Worm (Caenorhabditis elegans) whole organism, L1 larva: ENCODE data around the gene nhr-76.

Experiments
- C16A3.4 ChIP-seq: fragments of 150-350 bp; optimal IDR thresholded peaks from 2 replicates; lab custom pipeline; 2014; ENCODE audit warnings: missing biosample characterization, missing genetic modification characterization
- C34B4.2 ChIP-seq: sonication (generic microtip); optimal IDR thresholded peaks from 2 replicates; lab custom pipeline; 2017; ENCODE audit warnings: mild to moderate bottlenecking, missing genetic modification characterization, missing compliant biosample characterization
- Y116A8C.19 ChIP-seq: sonication (generic microtip); optimal IDR thresholded peaks from 2 replicates; lab custom pipeline; 2016; ENCODE audit warnings: missing compliant biosample characterization, missing genetic modification characterization, borderline replicate concordance
- aly-2 ChIP-seq: fragments of 150-350 bp; optimal IDR thresholded peaks from 2 replicates; lab custom pipeline; 2014; ENCODE audit warnings: missing biosample characterization, missing genetic modification characterization
- blmp-1 ChIP-seq: fragments of 150-350 bp; optimal IDR thresholded peaks from 2 replicates; lab custom pipeline; 2014; ENCODE audit warnings: missing biosample characterization, missing genetic modification characterization
- ceh-8 ChIP-seq: fragments of 200-800 bp; sonication (Bioruptor generic); optimal IDR thresholded peaks from 2 replicates; lab custom pipeline; 2018; ENCODE audit warnings: mild to moderate bottlenecking, missing genetic modification characterization, moderate library complexity, missing compliant biosample characterization
- ceh-82 ChIP-seq, 3 experiments: fragments of 150-350 bp in 1 of 3; sonication (generic microtip) in 2 of 3; optimal IDR thresholded peaks; 2 replicates each; lab custom pipeline; 2014 to 2017; ENCODE audit warnings: missing biosample characterization in 3 of 3, missing genetic modification characterization in 3 of 3
- dpl-1 ChIP-seq, 3 experiments: fragments of 150-350 bp in 2 of 3; sonication (generic microtip) in 1 of 3; optimal IDR thresholded peaks; 2 replicates each; lab custom pipeline; 2014 to 2017; ENCODE audit warnings: missing biosample characterization in 3 of 3, missing genetic modification characterization in 3 of 3, missing genetic modification reagents in 3 of 3
- efl-1 ChIP-seq, 4 experiments: fragments of 150-350 bp; optimal IDR thresholded peaks in 3 of 4; peaks in 1 of 4; 1 replicate in 1 of 4; 2 replicates in 3 of 4; lab custom pipeline; 2014; ENCODE audit warnings: missing biosample characterization in 2 of 4, missing genetic modification characterization in 2 of 4, missing genetic modification reagents in 2 of 4
- efl-3 ChIP-seq: fragments of 200-800 bp; sonication (Bioruptor generic); optimal IDR thresholded peaks from 2 replicates; lab custom pipeline; 2018; ENCODE audit warnings: mild to moderate bottlenecking, missing genetic modification characterization, missing compliant biosample characterization
- egl-27 ChIP-seq, 2 experiments: fragments of 150-350 bp in 1 of 2; sonication (generic microtip); optimal IDR thresholded peaks; 3 replicates each; lab custom pipeline; 2017 to 2018; ENCODE audit warnings: missing biosample characterization in 2 of 2, missing genetic modification characterization in 2 of 2, missing genetic modification reagents in 2 of 2
- elt-3 ChIP-seq, 6 experiments: fragments of 150-350 bp in 1 of 6; sonication (generic microtip); optimal IDR thresholded peaks; 2 replicates each; lab custom pipeline; 2017 to 2018; ENCODE audit warnings: missing biosample characterization in 6 of 6, missing genetic modification characterization in 6 of 6, inconsistent platforms in 1 of 6
- ets-5 ChIP-seq: fragments of 200-800 bp; sonication (Bioruptor generic); IDR thresholded peaks from 2 replicates; pipeline ENCODE4 v1.3.6; 2022; ENCODE audit warnings: missing genetic modification characterization, missing compliant biosample characterization
- fkh-8 ChIP-seq: sonication (generic microtip); optimal IDR thresholded peaks from 2 replicates; lab custom pipeline; 2016; ENCODE audit warnings: mild to moderate bottlenecking, missing genetic modification characterization, missing compliant biosample characterization
- fos-1 ChIP-seq: fragments of 150-350 bp; optimal IDR thresholded peaks from 2 replicates; lab custom pipeline; 2014; ENCODE audit warnings: missing biosample characterization, missing genetic modification characterization
- grh-1 ChIP-seq: fragments of 200-800 bp; sonication (Bioruptor generic); IDR thresholded peaks from 2 replicates; pipeline ENCODE4 v1.3.6; 2022; ENCODE audit warnings: missing genetic modification reagents, missing genetic modification characterization, missing compliant biosample characterization
- hlh-4 ChIP-seq: sonication (generic microtip); optimal IDR thresholded peaks from 2 replicates; lab custom pipeline; 2016; ENCODE audit warnings: mild to moderate bottlenecking, missing genetic modification characterization, missing compliant biosample characterization
- irx-1 ChIP-seq: sonication (generic microtip); optimal IDR thresholded peaks from 2 replicates; lab custom pipeline; 2016; ENCODE audit warnings: missing genetic modification characterization, missing compliant biosample characterization
- jun-1 ChIP-seq: fragments of 150-350 bp; optimal IDR thresholded peaks from 2 replicates; lab custom pipeline; 2014; ENCODE audit warnings: missing biosample characterization, missing genetic modification reagents, missing genetic modification characterization
- lin-14 ChIP-seq: fragments of 200-800 bp; sonication (Bioruptor generic); optimal IDR thresholded peaks from 2 replicates; lab custom pipeline; 2018; ENCODE audit warnings: mild to moderate bottlenecking, missing genetic modification characterization, moderate library complexity, missing compliant biosample characterization
- lin-15B ChIP-seq: fragments of 150-350 bp; sonication (generic microtip); optimal IDR thresholded peaks from 3 replicates; lab custom pipeline; 2014; ENCODE audit warnings: missing biosample characterization, missing genetic modification characterization
- lsy-2 ChIP-seq, 2 experiments: fragments of 150-350 bp; optimal IDR thresholded peaks; 2 replicates each; lab custom pipeline; 2014; ENCODE audit warnings: missing biosample characterization in 2 of 2, missing genetic modification characterization in 2 of 2
- mab-9 ChIP-seq: fragments of 200-800 bp; sonication (Bioruptor generic); IDR thresholded peaks from 2 replicates; pipeline ENCODE4 v1.3.6; 2022; ENCODE audit warnings: missing genetic modification reagents, missing genetic modification characterization, missing compliant biosample characterization
- mdl-1 ChIP-seq, 2 experiments: fragments of 150-350 bp; optimal IDR thresholded peaks; 2 replicates each; lab custom pipeline; 2014 to 2017; ENCODE audit warnings: missing biosample characterization in 2 of 2, missing genetic modification characterization in 2 of 2, inconsistent platforms in 1 of 2
- nhr-19 ChIP-seq: fragments of 200-800 bp; sonication (Bioruptor generic); conservative IDR thresholded peaks from 2 replicates; pipeline ENCODE4 v1.3.6; 2022; ENCODE audit warnings: missing genetic modification characterization, missing compliant biosample characterization
- nhr-28 ChIP-seq: fragments of 150-350 bp; optimal IDR thresholded peaks from 2 replicates; lab custom pipeline; 2014; ENCODE audit warnings: missing biosample characterization, missing genetic modification characterization
- nhr-71 ChIP-seq: sonication (generic microtip); optimal IDR thresholded peaks from 2 replicates; lab custom pipeline; 2016; ENCODE audit warnings: mild to moderate bottlenecking, missing genetic modification characterization, moderate library complexity, missing compliant biosample characterization
- nhr-76 ChIP-seq: sonication (generic microtip); optimal IDR thresholded peaks from 2 replicates; lab custom pipeline; 2017; ENCODE audit warnings: missing biosample characterization, missing genetic modification characterization
- nhr-85 ChIP-seq: sonication (generic microtip); peaks from one replicate; lab custom pipeline; 2016; ENCODE audit warnings: missing genetic modification characterization, inconsistent platforms, missing compliant biosample characterization
- pax-3 ChIP-seq: fragments of 200-800 bp; sonication (Bioruptor generic); optimal IDR thresholded peaks from 2 replicates; lab custom pipeline; 2018; ENCODE audit warnings: mild to moderate bottlenecking, missing genetic modification characterization, moderate library complexity, missing compliant biosample characterization
- pqm-1 ChIP-seq: sonication (generic microtip); optimal IDR thresholded peaks from 3 replicates; lab custom pipeline; 2017; ENCODE audit warnings: missing biosample characterization, missing genetic modification characterization
- snpc-4 ChIP-seq: fragments of 150-350 bp; optimal IDR thresholded peaks from 2 replicates; lab custom pipeline; 2014; ENCODE audit warnings: missing biosample characterization, missing genetic modification characterization
- tlp-1 ChIP-seq: fragments of 150-350 bp; optimal IDR thresholded peaks from 2 replicates; lab custom pipeline; 2014; ENCODE audit warnings: missing biosample characterization, missing genetic modification characterization
- unc-98 ChIP-seq: fragments of 200-800 bp; sonication (Bioruptor generic); IDR thresholded peaks from 2 replicates; pipeline ENCODE4 v1.3.6; 2022; ENCODE audit warnings: missing genetic modification characterization, missing compliant biosample characterization
- zag-1 ChIP-seq: fragments of 150-350 bp; optimal IDR thresholded peaks from 2 replicates; lab custom pipeline; 2014; ENCODE audit warnings: missing biosample characterization, missing genetic modification characterization

The nhr-76 gene

DNA sequence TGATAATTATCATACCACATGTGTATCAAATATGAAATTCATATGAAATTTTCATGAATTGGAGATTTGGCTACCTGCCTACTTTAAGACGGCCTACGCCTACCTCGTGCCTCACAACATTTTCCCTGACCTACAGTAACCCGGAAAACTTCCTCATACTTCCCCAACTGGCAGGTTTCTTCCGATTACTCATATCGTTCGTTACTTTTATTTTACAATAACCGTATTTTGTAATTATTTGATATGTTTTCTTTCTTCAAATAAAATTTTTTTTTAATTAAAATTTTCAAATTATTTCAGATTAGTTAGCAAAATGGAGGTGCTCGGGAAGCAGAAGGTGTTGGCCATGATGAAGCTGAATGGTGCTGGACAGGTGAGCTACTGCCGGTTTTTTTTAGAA, at the start of gene nhr-76:
TSS of gene nhr-76 (plus strand) at position 301 of the 400 bp plus-strand sequence.
- no peak for TF ChIP-seq efl-1 (optimal IDR thresholded peaks at IDR 0.05; lab: Kevin White, UChicago)
- no peak for TF ChIP-seq efl-1 (GFP tag; optimal IDR thresholded peaks at IDR 0.05 in 1 of 2; lab: Kevin White, UChicago)
- no peak for TF ChIP-seq lin-15B (tag; lab: Kevin White, UChicago)
- no peak for TF ChIP-seq pqm-1
- no peak for TF ChIP-seq aly-2 (tag; lab: Kevin White, UChicago)
- TF ChIP-seq unc-98 (GFP tag; lab: Robert Waterston, UW), result no peak
- TF ChIP-seq egl-27 (tag; optimal IDR thresholded peaks at IDR 0.05; lab: Kevin White, UChicago), result no peak
- TF ChIP-seq nhr-19, result no peak
- no peak for TF ChIP-seq ceh-8 (GFP tag; lab: Kevin White, UChicago)
- no peak for TF ChIP-seq lsy-2 (tag; optimal IDR thresholded peaks at IDR 0.05; lab: Kevin White, UChicago)
- no peak for TF ChIP-seq snpc-4
- no peak for TF ChIP-seq ceh-82 (tag; optimal IDR thresholded peaks at IDR 0.05; lab: Kevin White, UChicago)
- no peak for TF ChIP-seq elt-3 (tag; optimal IDR thresholded peaks at IDR 0.05; lab: Kevin White, UChicago)
- TF ChIP-seq nhr-71 (tag; lab: Kevin White, UChicago), result no peak
- TF ChIP-seq irx-1 (tag; lab: Kevin White, UChicago), result no peak
- no peak for TF ChIP-seq jun-1 (tag; lab: Kevin White, UChicago)
- no peak for TF ChIP-seq lin-14
- TF ChIP-seq mdl-1 (tag; optimal IDR thresholded peaks at IDR 0.05; lab: Kevin White, UChicago), result no peak

DNA sequence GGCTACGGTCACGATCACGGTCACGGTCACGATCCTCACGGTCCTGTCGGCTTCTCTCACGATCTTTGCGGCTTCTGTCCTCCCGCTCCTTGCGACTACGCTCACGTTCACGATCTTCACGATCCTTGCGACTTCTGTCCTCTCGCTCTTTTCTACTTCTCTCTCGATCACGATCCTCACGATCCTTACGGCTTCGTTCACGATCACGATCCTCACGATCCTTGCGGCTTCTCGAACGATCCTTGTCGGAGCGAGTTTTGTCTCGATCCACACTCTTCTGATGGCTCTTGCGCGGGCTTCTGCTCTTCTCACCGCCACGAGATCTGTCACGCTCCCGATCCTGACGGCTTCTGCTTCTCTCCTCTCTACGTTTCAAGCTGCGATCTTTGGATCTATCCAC, 46.8 kb upstream of the nhr-76 start:
- TF ChIP-seq fos-1 (tag; lab: Kevin White, UChicago) (no peak), blmp-1 (tag; lab: Kevin White, UChicago) (no peak), mab-9 (GFP tag; lab: Robert Waterston, UW) (no peak), nhr-76 (tag; lab: Kevin White, UChicago) (no peak), hlh-4 (tag; lab: Kevin White, UChicago) (no peak), pax-3 (tag; lab: Kevin White, UChicago) (no peak), efl-3 (GFP tag; lab: Kevin White, UChicago) (no peak), elt-3 (tag; optimal IDR thresholded peaks at IDR 0.05; lab: Kevin White, UChicago) (no peak), C16A3.4 (no peak), zag-1 (tag; lab: Kevin White, UChicago) (no peak), nhr-85 (no peak), grh-1 (GFP tag; lab: Robert Waterston, UW) (no peak)

DNA sequence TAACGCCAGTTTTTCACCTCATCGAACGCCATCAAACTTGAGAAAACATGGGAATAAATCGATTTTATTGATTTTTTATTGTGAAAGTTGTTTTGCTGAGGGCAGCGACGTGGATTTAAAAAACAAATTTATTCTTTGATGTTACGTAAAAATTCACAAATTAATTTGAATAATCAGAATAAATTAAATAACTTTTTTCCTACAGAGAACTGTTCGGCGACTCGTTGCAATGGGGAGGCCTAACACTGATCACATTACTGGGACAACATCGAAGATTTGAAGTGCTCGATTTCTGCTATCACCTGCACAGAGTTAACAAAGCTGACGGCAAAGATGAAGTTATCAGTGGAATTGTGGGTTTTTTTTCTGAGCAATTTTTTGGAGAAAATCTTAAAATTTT, 45.2 kb upstream of the nhr-76 start, which contains the start of gene F56A11.6:
TSS of gene F56A11.6 (minus strand) at position 101 of the 400 bp plus-strand sequence.
- no peak for TF ChIP-seq efl-1 (optimal IDR thresholded peaks at IDR 0.05; lab: Kevin White, UChicago)
- TF ChIP-seq efl-1 (GFP tag; optimal IDR thresholded peaks at IDR 0.05 in 1 of 2; lab: Kevin White, UChicago), result peak in 1 of 2 experiments; percentile 3
- TF ChIP-seq lin-15B (tag; lab: Kevin White, UChicago), result no peak

DNA sequence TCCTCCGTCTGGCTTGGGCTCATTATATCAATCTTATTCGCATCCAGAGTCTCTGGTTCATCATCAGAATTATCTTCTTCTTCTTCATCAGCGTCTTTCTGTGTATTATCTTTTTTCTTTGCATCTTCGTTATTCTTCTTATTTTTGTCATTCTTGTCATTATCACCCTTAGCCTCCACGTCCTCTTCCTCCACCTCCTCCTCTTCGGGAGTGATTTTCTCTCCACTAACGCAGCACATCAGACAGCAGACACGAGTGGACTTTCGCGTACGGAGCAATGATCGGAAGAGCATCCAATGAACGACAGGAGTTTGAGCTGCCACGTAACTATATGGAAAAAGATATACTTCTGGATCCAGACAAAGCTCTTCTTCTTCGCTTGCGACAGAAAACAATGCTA, 43.3 kb upstream of the nhr-76 start:
- TF ChIP-seq efl-1 (optimal IDR thresholded peaks at IDR 0.05; lab: Kevin White, UChicago) (no peak), efl-1 (GFP tag; optimal IDR thresholded peaks at IDR 0.05 in 1 of 2; lab: Kevin White, UChicago) (peak in 1 of 2 experiments; percentile 56), fkh-8 (tag; lab: Kevin White, UChicago) (no peak)

DNA sequence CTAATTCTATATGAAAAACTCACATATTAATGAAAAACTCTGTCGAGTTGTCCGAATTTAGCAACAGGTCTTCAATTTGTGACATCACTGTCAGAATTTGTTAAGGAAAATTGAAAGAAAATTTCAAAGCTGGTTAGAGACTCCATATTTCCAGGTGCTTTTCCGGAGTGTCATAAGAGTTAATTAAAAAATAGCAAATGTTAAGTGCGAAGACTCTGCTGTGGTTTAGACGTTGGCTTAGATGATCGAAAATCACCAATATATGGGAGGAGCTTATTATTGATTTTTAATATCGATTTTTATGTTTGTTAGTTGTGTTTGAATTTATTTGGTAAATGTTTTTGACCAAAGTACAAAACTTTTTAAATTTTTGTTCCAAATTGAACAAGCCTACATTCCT, 39.6 kb upstream of the nhr-76 start, which contains the start of gene C18H7.12:
TSS of gene C18H7.12 (minus strand) at position 101 of the 400 bp plus-strand sequence.
- TF ChIP-seq blmp-1 (tag; lab: Kevin White, UChicago), result no peak
- no peak for TF ChIP-seq unc-98 (GFP tag; lab: Robert Waterston, UW)
- no peak for TF ChIP-seq mab-9 (GFP tag; lab: Robert Waterston, UW)
- no peak for TF ChIP-seq C34B4.2 (tag; lab: Kevin White, UChicago)
- TF ChIP-seq zag-1 (tag; lab: Kevin White, UChicago), result no peak
- TF ChIP-seq dpl-1 (GFP tag; optimal IDR thresholded peaks at IDR 0.05; lab: Kevin White, UChicago), result no peak
- no peak for TF ChIP-seq nhr-76 (tag; lab: Kevin White, UChicago)
- TF ChIP-seq Y116A8C.19 (tag; lab: Kevin White, UChicago), result no peak
- TF ChIP-seq tlp-1 (tag; lab: Kevin White, UChicago), result no peak
- no peak for TF ChIP-seq lin-15B (tag; lab: Kevin White, UChicago)
- no peak for TF ChIP-seq nhr-28 (tag; lab: Kevin White, UChicago)
- no peak for TF ChIP-seq ets-5
